Worm (Caenorhabditis elegans): ENCODE measurements around the gene Y45F3A.1.

Gene Y45F3A.1

DNA sequence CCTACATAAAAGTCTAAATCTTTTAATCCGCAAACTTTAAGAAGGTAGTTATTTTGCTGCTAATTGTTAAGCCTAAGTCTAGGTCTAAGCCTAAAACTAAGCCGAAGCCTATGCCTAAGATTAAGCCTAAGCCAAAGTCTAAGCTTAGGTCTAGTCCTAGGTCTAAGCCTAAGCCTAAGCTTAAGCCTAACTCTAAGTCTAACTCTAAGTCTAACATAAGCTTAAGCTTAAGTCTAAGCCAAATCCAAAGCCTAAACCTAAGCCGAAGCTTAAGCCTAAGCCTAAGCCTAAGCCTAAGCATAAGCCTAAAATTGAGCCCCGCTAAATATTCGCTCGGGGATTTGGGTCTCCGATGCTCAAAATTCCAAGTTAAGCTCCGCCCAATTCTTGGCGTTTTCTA lies 40.5 kb downstream of the Y45F3A.1 start:
- no peak for TF ChIP-seq unc-62 (GFP tag; optimal IDR thresholded peaks at IDR 0.05)

DNA sequence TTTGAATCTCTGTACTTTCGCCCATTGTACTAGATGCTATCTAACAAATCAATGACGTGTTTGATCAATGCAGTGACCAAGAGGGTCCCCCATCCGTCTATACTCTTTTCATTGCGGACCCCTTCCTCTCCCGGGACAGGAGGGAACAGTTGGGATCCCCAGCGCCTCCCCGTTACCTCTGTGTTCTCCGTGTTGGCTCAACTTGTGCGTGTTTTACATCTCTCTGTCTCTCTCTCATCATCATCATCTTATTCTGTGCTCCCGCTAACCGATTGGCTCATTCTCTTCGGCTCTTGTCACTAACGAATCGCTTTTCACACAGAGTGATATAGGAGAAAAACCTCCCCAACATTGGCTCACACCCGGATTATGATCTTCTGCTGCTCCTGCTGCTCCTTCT lies 41.2 kb downstream of the Y45F3A.1 start, which contains the start of gene unc-49:
Gene unc-49, plus strand, starts transcription at position 240 of the 400 bp plus-strand sequence.
- no peak for TF ChIP-seq unc-62 (GFP tag; optimal IDR thresholded peaks at IDR 0.05)

DNA sequence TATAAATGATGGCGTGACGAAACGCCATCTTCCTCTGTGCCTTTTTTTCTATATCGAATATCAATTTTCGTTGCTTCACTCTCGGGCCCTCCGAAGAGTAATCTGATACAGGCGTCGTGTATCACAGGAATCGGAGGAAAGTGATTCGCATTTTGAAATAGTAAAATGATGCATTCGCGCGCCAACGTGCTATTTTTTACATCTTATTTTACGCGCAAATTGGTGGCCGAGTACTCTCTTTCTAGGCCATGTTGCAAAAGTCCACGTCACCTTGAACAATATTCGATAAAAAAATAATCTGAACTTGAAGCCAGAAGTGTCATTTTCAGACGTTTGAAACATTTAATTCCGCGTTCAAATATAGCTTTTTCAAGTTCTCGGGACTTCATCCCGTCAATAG lies 42.1 kb downstream of the Y45F3A.1 start:
- TF ChIP-seq unc-62 (GFP tag; optimal IDR thresholded peaks at IDR 0.05): no peak

DNA sequence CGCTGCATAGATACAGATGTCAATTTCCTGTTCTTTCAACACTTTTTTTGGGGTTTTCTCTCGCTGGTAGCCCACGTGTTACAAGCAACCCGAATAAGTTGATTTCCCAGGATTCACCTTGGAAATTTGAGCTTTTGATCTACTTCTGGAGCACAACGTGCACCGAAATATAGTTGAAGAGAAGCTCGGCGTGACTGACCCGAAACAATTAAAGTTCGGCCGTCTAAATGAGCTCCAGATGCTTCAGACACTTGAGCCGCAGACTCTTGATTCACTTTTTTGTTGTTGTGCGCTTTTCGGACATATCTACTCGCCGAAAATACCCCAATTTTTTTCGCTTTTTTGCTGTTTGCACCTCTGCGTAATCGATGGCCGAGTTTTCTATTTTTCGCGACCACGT lies 42.8 kb downstream of the Y45F3A.1 start:
- no peak for TF ChIP-seq unc-62 (GFP tag; optimal IDR thresholded peaks at IDR 0.05)

DNA sequence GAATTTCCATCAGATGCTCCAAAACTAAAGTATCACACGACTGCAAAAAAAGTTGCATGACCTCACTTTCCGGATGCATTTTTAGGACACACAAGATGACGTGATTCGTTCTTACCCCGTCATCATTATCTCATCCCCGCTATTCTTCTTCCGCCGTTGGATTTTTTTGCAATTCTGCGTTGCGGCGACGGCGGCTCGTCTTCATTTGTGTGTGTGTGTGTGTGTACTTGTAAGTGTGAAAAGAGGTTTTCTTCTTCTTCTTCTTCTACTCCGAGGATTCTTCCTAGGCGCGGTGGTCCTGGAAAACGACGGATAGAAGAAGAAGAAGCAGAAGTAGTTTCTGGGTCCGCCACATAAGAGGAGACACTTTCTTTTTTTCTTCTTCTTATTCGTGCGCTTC lies 46.0 kb downstream of the Y45F3A.1 start:
- TF ChIP-seq unc-62 (GFP tag; optimal IDR thresholded peaks at IDR 0.05): no peak

DNA sequence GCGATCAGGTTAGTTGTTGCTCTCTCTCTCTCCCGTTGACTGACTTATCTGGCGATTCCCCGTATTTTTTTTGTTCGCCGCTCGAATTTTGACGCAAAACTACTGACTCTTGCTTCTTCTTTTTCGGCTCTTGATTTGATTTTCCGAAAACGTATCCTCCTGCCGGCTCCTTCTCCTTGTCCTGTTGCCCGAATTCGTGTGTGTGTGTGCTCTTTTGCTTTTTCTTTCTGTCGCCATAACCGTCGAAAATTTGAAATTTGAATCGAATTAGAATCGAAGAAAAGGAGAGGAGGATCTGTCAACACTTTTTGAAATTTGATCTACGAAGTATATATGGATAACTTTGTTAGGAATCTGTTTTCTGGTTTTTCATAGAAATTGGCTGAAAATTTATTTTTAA lies 49.1 kb downstream of the Y45F3A.1 start:
- TF ChIP-seq unc-62 (GFP tag; optimal IDR thresholded peaks at IDR 0.05): no peak
